Fruit fly (Drosophila melanogaster) whole organism, embryonic: ENCODE data around the gene CheA29a.

Experiments used
- Abd-B ChIP-seq: fragments of 200-800 bp; sonication (Bioruptor generic); optimal IDR thresholded peaks from 2 replicates; lab custom pipeline; 2018; ENCODE audit warnings: missing biosample characterization, mild to moderate bottlenecking, missing genetic modification characterization, moderate library complexity
- Blimp-1 ChIP-seq: fragments of 200-800 bp; sonication (Bioruptor generic); optimal IDR thresholded peaks from 3 replicates; lab custom pipeline; 2018; ENCODE audit warnings: missing biosample characterization, missing genetic modification characterization, mild to moderate bottlenecking, moderate library complexity, missing genetic modification reagents
- CG15601 ChIP-seq: fragments of 200-800 bp; sonication (Bioruptor generic); optimal IDR thresholded peaks from 3 replicates; lab custom pipeline; 2019; ENCODE audit warnings: missing biosample characterization, mild to moderate bottlenecking, missing genetic modification characterization, moderate library complexity
- CG17361 ChIP-seq: fragments of 200-800 bp; sonication (Bioruptor generic); IDR thresholded peaks from 3 replicates; pipeline ENCODE4 v1.3.6; 2022; ENCODE audit warnings: missing biosample characterization, missing genetic modification characterization
- CG17568 ChIP-seq: fragments of 200-800 bp; sonication (Bioruptor generic); optimal IDR thresholded peaks from 2 replicates; lab custom pipeline; 2018; ENCODE audit warnings: missing biosample characterization, mild to moderate bottlenecking, missing genetic modification characterization, moderate library complexity
- CG32767 ChIP-seq: fragments of 200-800 bp; sonication (Bioruptor generic); IDR thresholded peaks from 2 replicates; pipeline ENCODE4 v1.3.6; 2022; ENCODE audit warnings: missing biosample characterization, missing genetic modification characterization
- CG34224 ChIP-seq: fragments of 200-800 bp; sonication (Bioruptor generic); IDR thresholded peaks from 3 replicates; pipeline ENCODE4 v1.3.6; 2022; ENCODE audit warnings: missing biosample characterization, missing genetic modification characterization; ENCODE audit not compliant: partially characterized antibody
- CG4282 ChIP-seq: fragments of 200-800 bp; sonication (Bioruptor generic); optimal IDR thresholded peaks from 2 replicates; lab custom pipeline; 2016; ENCODE audit warnings: missing biosample characterization, missing genetic modification characterization
- CG4328 ChIP-seq: fragments of 200-800 bp; sonication (Bioruptor generic); optimal IDR thresholded peaks from 3 replicates; lab custom pipeline; 2017; ENCODE audit warnings: missing biosample characterization, missing genetic modification reagents, missing genetic modification characterization
- CG4707 ChIP-seq: fragments of 200-800 bp; sonication (Bioruptor generic); optimal IDR thresholded peaks from 2 replicates; lab custom pipeline; 2018; ENCODE audit warnings: missing biosample characterization, mild to moderate bottlenecking, missing genetic modification characterization, moderate library complexity
- CG4820 ChIP-seq: fragments of 200-800 bp; sonication (Bioruptor generic); optimal IDR thresholded peaks from 3 replicates; lab custom pipeline; 2016; ENCODE audit warnings: missing biosample characterization, missing genetic modification characterization
- CG5245 ChIP-seq: fragments of 200-800 bp; sonication (Bioruptor generic); optimal IDR thresholded peaks from 3 replicates; lab custom pipeline; 2016; ENCODE audit warnings: missing biosample characterization, missing genetic modification characterization
- CG6683 ChIP-seq: fragments of 200-800 bp; sonication (Bioruptor generic); optimal IDR thresholded peaks from 2 replicates; lab custom pipeline; 2017; ENCODE audit warnings: missing biosample characterization, mild to moderate bottlenecking, missing genetic modification characterization, missing genetic modification reagents
- CG8388 ChIP-seq: fragments of 200-800 bp; sonication (Bioruptor generic); optimal IDR thresholded peaks from 2 replicates; lab custom pipeline; 2019; ENCODE audit warnings: missing biosample characterization, mild to moderate bottlenecking, missing genetic modification characterization, moderate library complexity
- CG9609 ChIP-seq: fragments of 200-800 bp; sonication (Bioruptor generic); optimal IDR thresholded peaks from 3 replicates; lab custom pipeline; 2016; ENCODE audit warnings: missing biosample characterization, missing genetic modification characterization
- CHES-1-like ChIP-seq: fragments of 200-800 bp; sonication (Bioruptor generic); optimal IDR thresholded peaks from 2 replicates; lab custom pipeline; 2016; ENCODE audit warnings: missing biosample characterization, missing genetic modification characterization
- D19A ChIP-seq: fragments of 200-800 bp; optimal IDR thresholded peaks from 3 replicates; lab custom pipeline; 2019; ENCODE audit warnings: missing biosample characterization, mild to moderate bottlenecking, missing genetic modification characterization, moderate library complexity
- Dip2 ChIP-seq: fragments of 200-800 bp; sonication (Bioruptor generic); IDR thresholded peaks from 2 replicates; pipeline ENCODE4 v1.3.6; 2022; ENCODE audit warnings: missing biosample characterization, missing genetic modification characterization
- ERR ChIP-seq: fragments of 200-800 bp; sonication (Bioruptor generic); optimal IDR thresholded peaks from 2 replicates; lab custom pipeline; 2016; ENCODE audit warnings: missing biosample characterization, missing genetic modification characterization
- Fer1 ChIP-seq: fragments of 200-800 bp; sonication (Bioruptor generic); optimal IDR thresholded peaks from 2 replicates; lab custom pipeline; 2017; ENCODE audit warnings: missing biosample characterization, mild to moderate bottlenecking, missing genetic modification characterization
- Fer2 ChIP-seq: fragments of 200-800 bp; sonication (Bioruptor generic); optimal IDR thresholded peaks from 2 replicates; lab custom pipeline; 2018; ENCODE audit warnings: missing biosample characterization, mild to moderate bottlenecking, missing genetic modification characterization, moderate library complexity
- HHEX ChIP-seq: fragments of 200-800 bp; sonication (Bioruptor generic); optimal IDR thresholded peaks from 3 replicates; lab custom pipeline; 2017; ENCODE audit warnings: missing biosample characterization, mild to moderate bottlenecking, missing genetic modification characterization, missing genetic modification reagents
- HmgZ ChIP-seq: fragments of 200-800 bp; sonication (Bioruptor generic); optimal IDR thresholded peaks from 2 replicates; lab custom pipeline; 2018; ENCODE audit warnings: missing biosample characterization, mild to moderate bottlenecking, missing genetic modification characterization
- MBD-R2 ChIP-seq: fragments of 200-800 bp; sonication (Bioruptor generic); IDR thresholded peaks from 2 replicates; pipeline ENCODE4 v1.3.6; 2022; ENCODE audit warnings: missing biosample characterization, missing genetic modification characterization
- Mes4 ChIP-seq: fragments of 200-800 bp; sonication (Bioruptor generic); optimal IDR thresholded peaks from 2 replicates; lab custom pipeline; 2016; ENCODE audit warnings: missing biosample characterization, missing genetic modification characterization
- Mrtf ChIP-seq: fragments of 200-800 bp; sonication (Bioruptor generic); IDR thresholded peaks from 3 replicates; pipeline ENCODE4 v1.3.6; 2022; ENCODE audit warnings: missing biosample characterization, missing genetic modification characterization
- Nf-YA ChIP-seq: fragments of 200-800 bp; sonication (Bioruptor generic); IDR thresholded peaks from 2 replicates; pipeline ENCODE4 v1.3.6; 2022; ENCODE audit warnings: missing biosample characterization, missing genetic modification characterization
- Pdp1 ChIP-seq, 2 experiments: fragments of 200-800 bp; sonication (Bioruptor generic); optimal IDR thresholded peaks; 3 replicates each; lab custom pipeline; 2016; ENCODE audit warnings: missing biosample characterization in 2 of 2, missing genetic modification characterization in 2 of 2, mild to moderate bottlenecking in 1 of 2, moderate library complexity in 1 of 2
- Trl ChIP-seq, 3 experiments: fragments of >200 bp in 2 of 3; fragments of 200-800 bp in 1 of 3; sonication (Bioruptor generic) in 1 of 3; optimal IDR thresholded peaks; 2 replicates in 1 of 3; 3 replicates in 2 of 3; lab custom pipeline; 2016 to 2017; ENCODE audit warnings: missing biosample characterization in 1 of 3, missing genetic modification characterization in 1 of 3
- bbx ChIP-seq: fragments of 200-800 bp; sonication (Bioruptor generic); IDR thresholded peaks from 2 replicates; pipeline ENCODE4 v1.3.6; 2022; ENCODE audit warnings: missing biosample characterization, missing genetic modification characterization; ENCODE audit not compliant: partially characterized antibody
- cwo ChIP-seq: fragments of 200-800 bp; sonication (Bioruptor generic); optimal IDR thresholded peaks from 3 replicates; lab custom pipeline; 2017; ENCODE audit warnings: missing biosample characterization, missing genetic modification characterization, mild to moderate bottlenecking, moderate library complexity, missing genetic modification reagents
- dimm ChIP-seq: fragments of 200-800 bp; sonication (Bioruptor generic); IDR thresholded peaks from 2 replicates; pipeline ENCODE4 v1.3.6; 2022; ENCODE audit warnings: missing biosample characterization, missing genetic modification characterization
- dmrt99B ChIP-seq: fragments of 200-800 bp; sonication (Bioruptor generic); optimal IDR thresholded peaks from 2 replicates; lab custom pipeline; 2018; ENCODE audit warnings: missing biosample characterization, mild to moderate bottlenecking, missing genetic modification characterization, moderate library complexity
- en ChIP-seq: fragments of 200-800 bp; sonication (Bioruptor generic); optimal IDR thresholded peaks from 2 replicates; lab custom pipeline; 2016; ENCODE audit warnings: missing biosample characterization, missing genetic modification characterization
- fu2 ChIP-seq: fragments of 200-800 bp; sonication (Bioruptor generic); optimal IDR thresholded peaks from 2 replicates; lab custom pipeline; 2016; ENCODE audit warnings: missing biosample characterization, missing genetic modification characterization
- gem ChIP-seq: fragments of 200-800 bp; sonication (Bioruptor generic); optimal IDR thresholded peaks from 2 replicates; lab custom pipeline; 2019; ENCODE audit warnings: missing biosample characterization, mild to moderate bottlenecking, missing genetic modification characterization, moderate library complexity
- hb ChIP-seq: fragments of 200-800 bp; sonication (Bioruptor generic); IDR thresholded peaks from 3 replicates; pipeline ENCODE4 v1.3.6; 2022; ENCODE audit warnings: missing biosample characterization, missing genetic modification characterization; ENCODE audit not compliant: partially characterized antibody
- kay ChIP-seq: fragments of 200-800 bp; sonication (Bioruptor generic); optimal IDR thresholded peaks from 2 replicates; lab custom pipeline; 2016; ENCODE audit warnings: missing biosample characterization, missing genetic modification characterization
- lab ChIP-seq: fragments of 200-800 bp; sonication (Bioruptor generic); optimal IDR thresholded peaks from 3 replicates; lab custom pipeline; 2017; ENCODE audit warnings: missing biosample characterization, missing genetic modification characterization, mild to moderate bottlenecking, moderate library complexity, missing genetic modification reagents
- mirr ChIP-seq: fragments of 200-800 bp; sonication (Bioruptor generic); optimal IDR thresholded peaks from 3 replicates; lab custom pipeline; 2018; ENCODE audit warnings: missing biosample characterization, mild to moderate bottlenecking, missing genetic modification characterization
- otp ChIP-seq: fragments of 200-800 bp; sonication (Bioruptor generic); IDR thresholded peaks from 3 replicates; pipeline ENCODE4, ENCODE4 v1.3.6; 2022; ENCODE audit warnings: missing biosample characterization, missing genetic modification characterization
- rib ChIP-seq: fragments of 200-800 bp; sonication (Bioruptor generic); IDR thresholded peaks from 2 replicates; pipeline ENCODE4 v1.3.6; 2022; ENCODE audit warnings: missing biosample characterization, missing genetic modification characterization
- sc ChIP-seq, 3 experiments: fragments of >200 bp in 2 of 3; fragments of 200-800 bp in 1 of 3; sonication (Bioruptor generic) in 1 of 3; optimal IDR thresholded peaks; 2 replicates in 2 of 3; 3 replicates in 1 of 3; lab custom pipeline; 2017; ENCODE audit warnings: mild to moderate bottlenecking in 1 of 3, missing biosample characterization in 1 of 3, missing genetic modification characterization in 1 of 3, missing genetic modification reagents in 1 of 3
- sd ChIP-seq: fragments of 200-800 bp; sonication (Bioruptor generic); optimal IDR thresholded peaks from 3 replicates; lab custom pipeline; 2018; ENCODE audit warnings: missing biosample characterization, mild to moderate bottlenecking, missing genetic modification characterization, moderate library complexity
- sisA ChIP-seq: fragments of 200-800 bp; sonication (Bioruptor generic); IDR thresholded peaks from 2 replicates; pipeline ENCODE4 v1.3.6; 2022; ENCODE audit warnings: missing biosample characterization, missing genetic modification characterization
- stc ChIP-seq: fragments of 200-800 bp; sonication (Bioruptor generic); IDR thresholded peaks from 2 replicates; pipeline ENCODE4 v1.3.6; 2022; ENCODE audit warnings: missing biosample characterization, missing genetic modification characterization
- tll ChIP-seq, 2 experiments: fragments of 200-800 bp in 1 of 2; fragments of >200 bp in 1 of 2; sonication (Bioruptor generic) in 1 of 2; optimal IDR thresholded peaks; 2 replicates each; lab custom pipeline; 2017 to 2019; ENCODE audit warnings: missing biosample characterization in 2 of 2, missing genetic modification characterization in 2 of 2, mild to moderate bottlenecking in 1 of 2, moderate library complexity in 1 of 2
- zfh1 ChIP-seq: fragments of 200-800 bp; sonication (Bioruptor generic); IDR thresholded peaks from 3 replicates; pipeline ENCODE4 v1.3.6; 2022; ENCODE audit warnings: missing biosample characterization, missing genetic modification characterization

Gene CheA29a

DNA sequence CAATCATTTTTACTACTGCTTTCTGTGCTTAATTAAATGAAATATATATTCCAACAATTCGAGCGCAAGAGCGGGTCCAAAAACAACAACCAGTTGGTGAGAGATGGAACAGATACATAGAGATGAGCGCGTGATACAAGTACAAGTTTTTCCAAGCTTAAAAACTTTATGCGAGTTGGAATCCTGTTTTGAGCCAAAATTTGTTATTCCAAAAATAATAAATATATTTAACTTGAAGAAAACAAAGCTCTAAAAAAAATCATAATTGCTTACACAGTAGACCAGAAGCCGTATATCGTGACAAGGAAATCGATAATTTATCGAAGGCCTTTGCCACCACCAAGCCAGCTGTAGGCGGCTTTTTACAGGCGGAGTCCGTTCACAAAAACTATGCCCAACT is 37.6 kb downstream of the CheA29a start, which contains the start of the genes CG13097 and PIG-U (continued):
- TF ChIP-seq MBD-R2 = peak; percentile 91; the same call in 1 of the 2 replicates
- TF ChIP-seq bbx (GFP tag; lab: Robert Waterston, UW) = peak; percentile 81
- TF ChIP-seq fu2 (GFP tag; lab: Kevin White, UChicago) = peak; percentile 59
- TF ChIP-seq CG15601 (tag; lab: Kevin White, UChicago) = peak; percentile 71
- TF ChIP-seq CG4328 (GFP tag; lab: Kevin White, UChicago) = peak; percentile 78
- TF ChIP-seq dimm = peak; percentile 46; the same call in 1 of the 2 replicates
- TF ChIP-seq otp (GFP tag; lab: Robert Waterston, UW) = 0 out of 3 replicates have a peak, but pooled peaks have one; percentile 57
- peak; percentile 58 for TF ChIP-seq CG5245
- TF ChIP-seq HmgZ (tag; lab: Kevin White, UChicago) = peak; percentile 87
- peak; percentile 64 for TF ChIP-seq Abd-B
- TF ChIP-seq stc (GFP tag; lab: Robert Waterston, UW) = peak; percentile 55
- peak; percentile 81 for TF ChIP-seq CHES-1-like
- TF ChIP-seq HHEX = peak; percentile 62
- peak; percentile 97 for TF ChIP-seq CG34224 (GFP tag; lab: Robert Waterston, UW)
- TF ChIP-seq rib (GFP tag; lab: Robert Waterston, UW) = peak; percentile 68
- TF ChIP-seq sd (tag; lab: Kevin White, UChicago) = no peak
- peak; percentile 23 for TF ChIP-seq mirr (GFP tag; lab: Kevin White, UChicago)
- peak; percentile 80 for TF ChIP-seq CG17361 (GFP tag; lab: Robert Waterston, UW)
- TF ChIP-seq D19A (tag; lab: Kevin White, UChicago) = no peak
- peak; percentile 77 to 79 for TF ChIP-seq Pdp1 (GFP tag; optimal IDR thresholded peaks at IDR 0.05; lab: Kevin White, UChicago)
- TF ChIP-seq hb (GFP tag; lab: Robert Waterston, UW) = peak; percentile 85
- TF ChIP-seq lab (GFP tag; lab: Kevin White, UChicago) = no peak
- TF ChIP-seq Fer1 (GFP tag; lab: Kevin White, UChicago) = peak; percentile 84
- peak; percentile 69 for TF ChIP-seq kay (GFP tag; lab: Kevin White, UChicago)
- TF ChIP-seq CG4282 (GFP tag; lab: Kevin White, UChicago) = no peak
- peak; percentile 72 for TF ChIP-seq CG4820 (GFP tag; lab: Kevin White, UChicago)
- peak; percentile 84 for TF ChIP-seq zfh1 (GFP tag; lab: Robert Waterston, UW)
- TF ChIP-seq CG4707 (GFP tag; lab: Kevin White, UChicago) = no peak
- TF ChIP-seq Nf-YA (GFP tag; lab: Robert Waterston, UW) = peak; percentile 68; the same call in 1 of the 2 replicates
- TF ChIP-seq CG6683 (GFP tag; lab: Kevin White, UChicago) = peak; percentile 65
- TF ChIP-seq gem (tag; lab: Kevin White, UChicago) = peak; percentile 88
- no peak; the same call in 2 of the 3 replicates for TF ChIP-seq Mrtf (GFP tag; lab: Robert Waterston, UW)
- no peak for TF ChIP-seq en (GFP tag; lab: Kevin White, UChicago)
- TF ChIP-seq sc (optimal IDR thresholded peaks at IDR 0.05; lab: Kevin White, UChicago) = no peak
- no peak for TF ChIP-seq sc (GFP tag; optimal IDR thresholded peaks at IDR 0.05; lab: Kevin White, UChicago)
- TF ChIP-seq CG8388 (GFP tag; lab: Kevin White, UChicago) = peak; percentile 70
- TF ChIP-seq CG32767 (GFP tag; lab: Robert Waterston, UW) = peak; percentile 57; the same call in 1 of the 2 replicates
- TF ChIP-seq dmrt99B (tag; lab: Kevin White, UChicago) = no peak
- TF ChIP-seq tll (GFP tag; optimal IDR thresholded peaks at IDR 0.05; lab: Kevin White, UChicago) = no peak
- no peak for TF ChIP-seq Dip2 (GFP tag; lab: Robert Waterston, UW)
- TF ChIP-seq ERR (GFP tag; lab: Kevin White, UChicago) = peak; percentile 61
- TF ChIP-seq Mes4 = peak; percentile 12
- peak; percentile 78 for TF ChIP-seq CG9609 (GFP tag; lab: Kevin White, UChicago)
- TF ChIP-seq CG17568 (GFP tag; lab: Kevin White, UChicago) = no peak
- TF ChIP-seq cwo (GFP tag; lab: Kevin White, UChicago) = peak; percentile 70
- TF ChIP-seq Blimp-1 (GFP tag; lab: Kevin White, UChicago) = no peak
- peak; percentile 76 for TF ChIP-seq sisA (GFP tag; lab: Robert Waterston, UW)
- peak; percentile 76 for TF ChIP-seq Fer2 (tag; lab: Kevin White, UChicago)
- TF ChIP-seq Trl (optimal IDR thresholded peaks at IDR 0.05; lab: Kevin White, UChicago) = no peak
- TF ChIP-seq Trl (GFP tag; optimal IDR thresholded peaks at IDR 0.05; lab: Kevin White, UChicago) = peak; percentile 63
